Worm (Caenorhabditis elegans) whole organism, L1 larva: Measurements from ENCODE around the gene cyb-2.1.
"Not testable (repeated sequence)": the region's sequence is repeated elsewhere in the genome, so short reads cannot be mapped to it uniquely, and the experiment has no call there.

Experiments used
- jun-1 ChIP-seq: fragments of 150-350 bp; optimal IDR thresholded peaks from 2 replicates; lab custom pipeline; 2014; ENCODE audit warnings: missing biosample characterization, missing genetic modification reagents, missing genetic modification characterization
- pag-3 ChIP-seq: sonication (generic microtip); optimal IDR thresholded peaks from 2 replicates; lab custom pipeline; 2017; ENCODE audit warnings: missing genetic modification characterization, mild to moderate bottlenecking, missing compliant biosample characterization, antibody characterized with exemption, borderline replicate concordance; ENCODE audit not compliant: insufficient read depth
- sup-37 ChIP-seq: fragments of 200-800 bp; sonication (Bioruptor generic); optimal IDR thresholded peaks from 2 replicates; lab custom pipeline; 2018; ENCODE audit warnings: mild to moderate bottlenecking, missing genetic modification characterization, missing compliant biosample characterization

DNA sequence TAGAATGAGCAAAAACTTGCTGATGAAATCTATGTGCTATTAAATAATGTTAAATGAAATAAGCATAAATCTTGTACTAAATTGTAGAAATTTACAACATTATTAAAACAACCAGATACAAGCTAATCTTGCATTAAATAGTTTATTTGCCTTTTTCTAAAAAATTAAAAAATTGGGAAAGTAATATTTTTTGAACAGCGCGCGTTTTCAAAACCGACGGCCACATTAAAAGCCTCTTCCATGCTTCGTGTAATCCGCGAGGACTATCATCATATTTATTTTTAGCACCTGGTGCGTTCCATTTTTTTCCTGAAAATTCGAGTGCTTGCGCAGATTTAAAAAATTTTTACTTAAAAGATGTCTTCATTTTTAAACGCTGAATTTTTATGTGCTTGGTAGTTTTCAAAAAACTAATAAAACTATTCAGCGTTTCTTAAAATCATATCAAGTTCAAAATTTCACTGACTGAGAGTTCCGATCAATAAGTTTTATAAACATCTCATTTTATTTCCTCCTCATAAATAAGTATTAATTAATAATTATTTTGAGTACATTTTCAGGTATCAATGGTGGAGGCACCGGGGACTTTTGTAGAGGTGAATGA, 1.7 kb downstream of the cyb-2.1 start, which contains the start of gene Y43E12A.3:
- not testable (repeated sequence) for TF ChIP-seq jun-1 (tag; lab: Kevin White, UChicago); sup-37 (GFP tag; lab: Kevin White, UChicago); pag-3 (tag; lab: Kevin White, UChicago)
